Worm (Caenorhabditis elegans): Measurements from ENCODE around the gene drr-1.

DNA sequence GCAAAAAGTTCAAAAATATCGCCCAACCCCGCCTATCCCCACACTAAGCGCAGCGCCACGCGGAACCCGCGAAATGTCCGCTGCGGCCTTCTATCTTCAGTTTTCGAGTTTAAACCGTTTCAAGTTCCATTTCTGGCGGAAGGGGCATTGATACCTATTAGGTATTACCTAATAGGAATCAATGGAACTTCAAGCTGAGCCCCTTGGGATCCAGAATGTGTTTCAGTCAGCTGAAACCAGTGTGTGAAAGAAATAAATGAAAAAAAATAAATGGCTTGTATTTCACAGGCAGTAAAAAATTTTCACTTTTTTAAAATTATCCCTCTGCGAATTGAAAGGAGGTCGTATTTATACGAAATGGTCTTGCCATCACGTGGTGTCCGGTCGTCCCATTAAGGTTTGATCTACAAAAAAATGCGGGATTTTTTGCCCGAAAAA lies 25.5 kb upstream of the drr-1 start:
- TF ChIP-seq mls-2 (tag; optimal IDR thresholded peaks at IDR 0.05) (no peak), lin-13 (tag; optimal IDR thresholded peaks at IDR 0.05) (no peak), snpc-4 (tag; optimal IDR thresholded peaks at IDR 0.05) (no peak), tbx-8 (GFP tag; optimal IDR thresholded peaks at IDR 0.05) (no peak), nhr-12 (tag; optimal IDR thresholded peaks at IDR 0.05) (no peak), unc-62 (GFP tag; optimal IDR thresholded peaks at IDR 0.05) (no peak), blmp-1 (tag; optimal IDR thresholded peaks at IDR 0.05) (no peak), pha-4 (tag; optimal IDR thresholded peaks at IDR 0.05) (no peak), sem-2 (GFP tag; optimal IDR thresholded peaks at IDR 0.05) (no peak), unc-39 (tag; optimal IDR thresholded peaks at IDR 0.05) (no peak), elt-1 (tag; optimal IDR thresholded peaks at IDR 0.05; ENCODE audit: borderline replicate concordance, insufficient read depth) (no peak), nhr-76 (tag; optimal IDR thresholded peaks at IDR 0.05) (no peak), elt-3 (tag; optimal IDR thresholded peaks at IDR 0.05) (no peak), lsy-2 (tag; optimal IDR thresholded peaks at IDR 0.05) (no peak)

Data from whole organism, mixed stage, embryonic.